Worm (Caenorhabditis elegans) whole organism, early embryonic: ENCODE data around the gene aak-2.

Experiments
- B0310.2 ChIP-seq: sonication (generic microtip); optimal IDR thresholded peaks from 2 replicates; lab custom pipeline; 2016; ENCODE audit warnings: mild to moderate bottlenecking, missing genetic modification characterization, missing compliant biosample characterization
- ama-1 ChIP-seq: fragments of 150-350 bp; optimal IDR thresholded peaks from 2 replicates; lab custom pipeline; 2014
- ceh-13 ChIP-seq: fragments of 200-800 bp; sonication (Bioruptor generic); optimal IDR thresholded peaks from 2 replicates; lab custom pipeline; 2018; ENCODE audit warnings: mild to moderate bottlenecking, missing genetic modification characterization, missing compliant biosample characterization
- ceh-36 ChIP-seq: sonication (generic microtip); optimal IDR thresholded peaks from 2 replicates; lab custom pipeline; 2016; ENCODE audit warnings: missing genetic modification characterization, inconsistent platforms, missing compliant biosample characterization
- ets-7 ChIP-seq: sonication (generic microtip); optimal IDR thresholded peaks from 2 replicates; lab custom pipeline; 2016; ENCODE audit warnings: missing genotype, missing genetic modification characterization, missing compliant biosample characterization
- flt-1 ChIP-seq: fragments of 200-800 bp; sonication (Bioruptor generic); IDR thresholded peaks from 2 replicates; pipeline ENCODE4 v1.3.6; 2022; ENCODE audit warnings: missing genetic modification characterization, missing compliant biosample characterization
- hmbx-1 ChIP-seq: sonication (generic microtip); optimal IDR thresholded peaks from 2 replicates; lab custom pipeline; 2016; ENCODE audit warnings: mild to moderate bottlenecking, missing genetic modification characterization, missing compliant biosample characterization
- hmg-4 ChIP-seq: fragments of 200-800 bp; sonication (Bioruptor generic); optimal IDR thresholded peaks from 2 replicates; lab custom pipeline; 2018; ENCODE audit warnings: mild to moderate bottlenecking, missing genetic modification characterization, missing compliant biosample characterization
- tbx-11 ChIP-seq: fragments of 200-800 bp; sonication (Bioruptor generic); IDR thresholded peaks from 2 replicates; pipeline ENCODE4 v1.3.6; 2022; ENCODE audit warnings: missing genetic modification characterization, missing compliant biosample characterization
- tbx-37 ChIP-seq: fragments of 200-800 bp; sonication (Bioruptor generic); conservative IDR thresholded peaks from 2 replicates; pipeline ENCODE4 v1.3.6; 2022; ENCODE audit warnings: missing genetic modification reagents, missing genetic modification characterization, missing compliant biosample characterization
- tra-4 ChIP-seq: sonication (generic microtip); optimal IDR thresholded peaks from 2 replicates; lab custom pipeline; 2017; ENCODE audit warnings: missing genetic modification characterization, missing compliant biosample characterization

- TF ChIP-seq ceh-36 (tag; lab: Kevin White, UChicago) (no peak), ceh-13 (GFP tag; lab: Kevin White, UChicago) (no peak), tbx-11 (GFP tag; lab: Robert Waterston, UW) (no peak), ama-1 (lab: Kevin White, UChicago) (no peak), hmbx-1 (tag; lab: Kevin White, UChicago) (no peak), tra-4 (no peak), tbx-37 (GFP tag; lab: Robert Waterston, UW) (no peak), flt-1 (GFP tag; lab: Robert Waterston, UW) (no peak), hmg-4 (GFP tag; lab: Kevin White, UChicago) (no peak), B0310.2 (tag; lab: Kevin White, UChicago) (no peak), ets-7 (tag; lab: Kevin White, UChicago) (no peak)
Observed at ce11 chrX:16793470-16793869, 2.4 kb upstream of the aak-2 start.
